Fruit fly (Drosophila melanogaster) whole organism, embryonic: ENCODE results near the gene CG5181.

Experiments
- Atf6 ChIP-seq: fragments of 200-800 bp; sonication (Bioruptor generic); IDR thresholded peaks from 2 replicates; pipeline ENCODE4 v1.3.6; 2022; ENCODE audit warnings: missing biosample characterization, missing genetic modification characterization
- B-H1 ChIP-seq: fragments of 200-800 bp; sonication (Bioruptor generic); IDR thresholded peaks from 3 replicates; pipeline ENCODE4 v1.3.6; 2022; ENCODE audit warnings: missing biosample characterization, missing genetic modification characterization
- B-H2 ChIP-seq: fragments of 200-800 bp; sonication (Bioruptor generic); optimal IDR thresholded peaks from 2 replicates; lab custom pipeline; 2018; ENCODE audit warnings: missing biosample characterization, mild to moderate bottlenecking, missing genetic modification characterization
- CG10366 ChIP-seq: fragments of 200-800 bp; sonication (Bioruptor generic); IDR thresholded peaks from 2 replicates; pipeline ENCODE4 v1.3.6; 2022; ENCODE audit warnings: missing biosample characterization, missing genetic modification characterization
- CG11085 ChIP-seq: fragments of 200-800 bp; sonication (Bioruptor generic); IDR thresholded peaks from 2 replicates; pipeline ENCODE4 v1.3.6; 2022; ENCODE audit warnings: missing biosample characterization, missing genetic modification characterization
- CG11398 ChIP-seq: fragments of 200-800 bp; sonication (Bioruptor generic); optimal IDR thresholded peaks from 2 replicates; lab custom pipeline; 2016; ENCODE audit warnings: missing biosample characterization, missing genetic modification characterization
- CG11504 ChIP-seq: fragments of 200-800 bp; sonication (Bioruptor generic); optimal IDR thresholded peaks from 3 replicates; lab custom pipeline; 2019; ENCODE audit warnings: missing biosample characterization, mild to moderate bottlenecking, missing genetic modification characterization, moderate library complexity
- CG11695 ChIP-seq: fragments of 200-800 bp; sonication (Bioruptor generic); IDR thresholded peaks from 3 replicates; pipeline ENCODE4 v1.3.6; 2022; ENCODE audit warnings: missing biosample characterization, missing genetic modification characterization
- CG12155 ChIP-seq: fragments of 200-800 bp; sonication (Bioruptor generic); optimal IDR thresholded peaks from 3 replicates; lab custom pipeline; 2016; ENCODE audit warnings: missing biosample characterization, missing genetic modification characterization
- CG12391 ChIP-seq: fragments of 200-800 bp; sonication (Bioruptor generic); optimal IDR thresholded peaks from 3 replicates; lab custom pipeline; 2018; ENCODE audit warnings: missing biosample characterization, mild to moderate bottlenecking, missing genetic modification characterization, moderate library complexity
- CG13424 ChIP-seq: fragments of 200-800 bp; sonication (Bioruptor generic); optimal IDR thresholded peaks from 2 replicates; lab custom pipeline; 2019; ENCODE audit warnings: missing biosample characterization, mild to moderate bottlenecking, missing genetic modification characterization, moderate library complexity
- CG13624 ChIP-seq: fragments of 200-800 bp; sonication (Bioruptor generic); optimal IDR thresholded peaks from 2 replicates; lab custom pipeline; 2016; ENCODE audit warnings: missing biosample characterization, missing genetic modification characterization
- CG14014 ChIP-seq: fragments of 200-800 bp; sonication (Bioruptor generic); IDR thresholded peaks from 2 replicates; pipeline ENCODE4 v1.3.6; 2022; ENCODE audit warnings: missing biosample characterization, missing genetic modification characterization
- CG14050 ChIP-seq: fragments of 200-800 bp; sonication (Bioruptor generic); IDR thresholded peaks from 3 replicates; pipeline ENCODE4 v1.3.6; 2022; ENCODE audit warnings: missing biosample characterization, missing genetic modification characterization
- CG16815 ChIP-seq: fragments of 200-800 bp; sonication (Bioruptor generic); optimal IDR thresholded peaks from 3 replicates; lab custom pipeline; 2017; ENCODE audit warnings: missing biosample characterization, mild to moderate bottlenecking, missing genetic modification characterization
- CG18619 ChIP-seq: fragments of 200-800 bp; sonication (Bioruptor generic); optimal IDR thresholded peaks from 3 replicates; lab custom pipeline; 2017; ENCODE audit warnings: missing biosample characterization, mild to moderate bottlenecking, missing genetic modification characterization
- CG6765 ChIP-seq: fragments of 200-800 bp; sonication (Bioruptor generic); optimal IDR thresholded peaks from 3 replicates; lab custom pipeline; 2017; ENCODE audit warnings: missing biosample characterization, mild to moderate bottlenecking, missing genetic modification characterization
- CG7372 ChIP-seq: fragments of 200-800 bp; sonication (Bioruptor generic); IDR thresholded peaks from 2 replicates; pipeline ENCODE4 v1.3.6; 2022; ENCODE audit warnings: missing biosample characterization, missing genetic modification characterization
- CG8089 ChIP-seq: fragments of 200-800 bp; sonication (Bioruptor generic); optimal IDR thresholded peaks from 3 replicates; lab custom pipeline; 2016; ENCODE audit warnings: missing biosample characterization, missing genetic modification characterization
- CG9437 ChIP-seq: fragments of 200-800 bp; sonication (Bioruptor generic); optimal IDR thresholded peaks from 2 replicates; lab custom pipeline; 2018; ENCODE audit warnings: missing biosample characterization, mild to moderate bottlenecking, missing genetic modification characterization
- CoRest ChIP-seq: fragments of 200-800 bp; sonication (Bioruptor generic); optimal IDR thresholded peaks from 3 replicates; lab custom pipeline; 2018; ENCODE audit warnings: missing biosample characterization, mild to moderate bottlenecking, missing genetic modification characterization, moderate library complexity
- D19A ChIP-seq: fragments of 200-800 bp; optimal IDR thresholded peaks from 3 replicates; lab custom pipeline; 2019; ENCODE audit warnings: missing biosample characterization, mild to moderate bottlenecking, missing genetic modification characterization, moderate library complexity
- Dbx ChIP-seq: fragments of 200-800 bp; sonication (Bioruptor generic); IDR thresholded peaks from 3 replicates; pipeline ENCODE4 v1.3.6; 2022; ENCODE audit warnings: missing biosample characterization, missing genetic modification characterization
- Dek ChIP-seq: fragments of 200-800 bp; sonication (Bioruptor generic); optimal IDR thresholded peaks from 3 replicates; lab custom pipeline; 2019; ENCODE audit warnings: missing biosample characterization, mild to moderate bottlenecking, missing genetic modification characterization, moderate library complexity
- Hr51 ChIP-seq, 2 experiments: fragments of 200-800 bp; sonication (Bioruptor generic); optimal IDR thresholded peaks; 2 replicates in 1 of 2; 3 replicates in 1 of 2; lab custom pipeline; 2016 to 2018; ENCODE audit warnings: missing biosample characterization in 2 of 2, missing genetic modification characterization in 2 of 2, mild to moderate bottlenecking in 1 of 2, moderate library complexity in 1 of 2
- Lim3 ChIP-seq: fragments of 200-800 bp; sonication (Bioruptor generic); IDR thresholded peaks from 2 replicates; pipeline ENCODE4 v1.3.6; 2022; ENCODE audit warnings: missing biosample characterization, missing genetic modification characterization
- Lpt ChIP-seq: fragments of >200 bp; optimal IDR thresholded peaks from 2 replicates; lab custom pipeline; 2018; ENCODE audit warnings: missing biosample characterization, missing genetic modification characterization
- Mrtf ChIP-seq: fragments of 200-800 bp; sonication (Bioruptor generic); IDR thresholded peaks from 3 replicates; pipeline ENCODE4 v1.3.6; 2022; ENCODE audit warnings: missing biosample characterization, missing genetic modification characterization
- NFAT ChIP-seq: fragments of 200-800 bp; sonication (Bioruptor generic); IDR thresholded peaks from 2 replicates; pipeline ENCODE4 v1.3.6; 2022; ENCODE audit warnings: missing biosample characterization, missing genetic modification characterization
- Nf-YC ChIP-seq: fragments of 200-800 bp; optimal IDR thresholded peaks from 3 replicates; lab custom pipeline; 2019; ENCODE audit warnings: missing biosample characterization, mild to moderate bottlenecking, missing genetic modification characterization, moderate library complexity
- NfI ChIP-seq: fragments of 200-800 bp; sonication (Bioruptor generic); optimal IDR thresholded peaks from 3 replicates; lab custom pipeline; 2018; ENCODE audit warnings: missing biosample characterization, mild to moderate bottlenecking, missing genetic modification characterization, moderate library complexity
- Poxn ChIP-seq: fragments of 200-800 bp; sonication (Bioruptor generic); IDR thresholded peaks from 2 replicates; pipeline ENCODE4 v1.3.6; 2022; ENCODE audit warnings: missing biosample characterization, missing genetic modification characterization
- Ptx1 ChIP-seq: fragments of 200-800 bp; sonication (Bioruptor generic); IDR thresholded peaks from 2 replicates; pipeline ENCODE4 v1.3.6; 2022; ENCODE audit warnings: missing biosample characterization, missing genetic modification characterization
- Rfx ChIP-seq: fragments of 200-800 bp; sonication (Bioruptor generic); IDR thresholded peaks from 2 replicates; pipeline ENCODE4 v1.3.6; 2022; ENCODE audit warnings: missing biosample characterization, missing genetic modification characterization
- Sox100B ChIP-seq: fragments of 200-800 bp; sonication (Bioruptor generic); optimal IDR thresholded peaks from 3 replicates; lab custom pipeline; 2018; ENCODE audit warnings: missing biosample characterization, mild to moderate bottlenecking, missing genetic modification characterization
- bcd ChIP-seq: fragments of 200-800 bp; sonication (Bioruptor generic); optimal IDR thresholded peaks from 2 replicates; lab custom pipeline; 2017; ENCODE audit warnings: missing biosample characterization, mild to moderate bottlenecking, missing genetic modification characterization
- dpn ChIP-seq, 2 experiments: fragments of 200-800 bp; sonication (Bioruptor generic); optimal IDR thresholded peaks; 3 replicates each; lab custom pipeline; 2016; ENCODE audit warnings: missing biosample characterization in 2 of 2, missing genetic modification characterization in 2 of 2
- ewg ChIP-seq: fragments of 200-800 bp; sonication (Bioruptor generic); optimal IDR thresholded peaks from 3 replicates; lab custom pipeline; 2017; ENCODE audit warnings: mild to moderate bottlenecking, missing biosample characterization, missing genetic modification reagents, missing genetic modification characterization
- gem ChIP-seq: fragments of 200-800 bp; sonication (Bioruptor generic); optimal IDR thresholded peaks from 2 replicates; lab custom pipeline; 2019; ENCODE audit warnings: missing biosample characterization, mild to moderate bottlenecking, missing genetic modification characterization, moderate library complexity
- gsb ChIP-seq: fragments of 200-800 bp; sonication (Bioruptor generic); IDR thresholded peaks from 2 replicates; pipeline ENCODE4 v1.3.6; 2022; ENCODE audit warnings: missing biosample characterization, missing genetic modification characterization
- ind ChIP-seq: fragments of 200-800 bp; sonication (Bioruptor generic); optimal IDR thresholded peaks from 3 replicates; lab custom pipeline; 2016; ENCODE audit warnings: missing biosample characterization, missing genetic modification characterization
- knrl ChIP-seq: fragments of 200-800 bp; sonication (Bioruptor generic); IDR thresholded peaks from 3 replicates; pipeline ENCODE4 v1.3.6; 2022; ENCODE audit warnings: missing biosample characterization, missing genetic modification characterization; ENCODE audit not compliant: partially characterized antibody
- lab ChIP-seq: fragments of 200-800 bp; sonication (Bioruptor generic); optimal IDR thresholded peaks from 3 replicates; lab custom pipeline; 2017; ENCODE audit warnings: missing biosample characterization, missing genetic modification characterization, mild to moderate bottlenecking, moderate library complexity, missing genetic modification reagents
- luna ChIP-seq: fragments of 200-800 bp; sonication (Bioruptor generic); optimal IDR thresholded peaks from 2 replicates; lab custom pipeline; 2016; ENCODE audit warnings: missing biosample characterization, missing genetic modification characterization
- mam ChIP-seq: fragments of 200-800 bp; sonication (Bioruptor generic); optimal IDR thresholded peaks from 3 replicates; lab custom pipeline; 2016; ENCODE audit warnings: missing biosample characterization, missing genetic modification characterization
- odd ChIP-seq: fragments of 200-800 bp; sonication (Bioruptor generic); optimal IDR thresholded peaks from 2 replicates; lab custom pipeline; 2017; ENCODE audit warnings: missing biosample characterization, mild to moderate bottlenecking, missing genetic modification characterization
- rib ChIP-seq: fragments of 200-800 bp; sonication (Bioruptor generic); IDR thresholded peaks from 2 replicates; pipeline ENCODE4 v1.3.6; 2022; ENCODE audit warnings: missing biosample characterization, missing genetic modification characterization
- tin ChIP-seq: fragments of 200-800 bp; sonication (Bioruptor generic); optimal IDR thresholded peaks from 3 replicates; lab custom pipeline; 2016; ENCODE audit warnings: missing biosample characterization, missing genetic modification characterization
- ttk ChIP-seq: fragments of 200-800 bp; sonication (Bioruptor generic); IDR thresholded peaks from 2 replicates; pipeline ENCODE4 v2.1.2; 2022; ENCODE audit warnings: missing biosample characterization, missing genetic modification characterization
- vvl ChIP-seq: fragments of 200-800 bp; sonication (Bioruptor generic); IDR thresholded peaks from 2 replicates; pipeline ENCODE4 v1.3.6; 2022; ENCODE audit warnings: missing biosample characterization, missing genetic modification characterization
- zf30C ChIP-seq: fragments of 200-800 bp; sonication (Bioruptor generic); optimal IDR thresholded peaks from 3 replicates; lab custom pipeline; 2018; ENCODE audit warnings: missing biosample characterization, mild to moderate bottlenecking, missing genetic modification characterization

CG5181 gene

DNA sequence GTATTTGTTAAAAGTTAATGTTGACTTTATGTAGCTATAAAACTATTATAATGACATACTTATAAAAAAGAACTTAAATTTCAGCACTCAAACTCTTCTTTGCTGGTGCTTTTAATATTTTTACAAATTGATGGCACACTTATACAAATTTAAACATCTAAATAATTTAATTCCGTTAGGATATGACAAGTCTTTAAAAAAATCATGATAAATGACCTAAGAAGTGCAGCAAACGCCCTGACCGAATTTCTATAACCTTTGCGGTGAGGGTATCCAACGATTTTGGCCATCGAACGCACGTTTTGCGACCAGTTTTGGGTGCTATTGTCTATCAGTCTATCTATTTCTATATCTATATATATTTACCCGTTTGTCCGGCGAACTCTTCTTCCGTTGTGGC, 33.3 kb upstream of the CG5181 start:
- TF ChIP-seq CG11398 (GFP tag; lab: Kevin White, UChicago) (no peak), CG18619 (peak; percentile 31), Rfx (GFP tag; lab: Robert Waterston, UW) (peak; percentile 81), rib (GFP tag; lab: Robert Waterston, UW) (no peak), CG12155 (GFP tag; lab: Kevin White, UChicago) (peak; percentile 23), CG6765 (GFP tag; lab: Kevin White, UChicago) (peak; percentile 4), CG12391 (tag; lab: Kevin White, UChicago) (peak; percentile 38), NfI (GFP tag; lab: Kevin White, UChicago) (peak; percentile 39), zf30C (GFP tag; lab: Kevin White, UChicago) (no peak), mam (GFP tag; lab: Kevin White, UChicago) (peak; percentile 28), CG9437 (peak; percentile 45), odd (peak; percentile 27), CG10366 (GFP tag; lab: Robert Waterston, UW) (peak; percentile 25; the same call in 1 of the 2 replicates), vvl (peak; percentile 44; the same call in 1 of the 2 replicates), ttk (no peak), CG11085 (GFP tag; lab: Robert Waterston, UW) (peak; percentile 35; the same call in 1 of the 2 replicates), lab (GFP tag; lab: Kevin White, UChicago) (peak; percentile 46), ind (GFP tag; lab: Kevin White, UChicago) (peak; percentile 4), CG14014 (GFP tag; lab: Robert Waterston, UW) (peak; percentile 68), gsb (GFP tag; lab: Robert Waterston, UW) (0 out of 2 replicates have a peak, but pooled peaks have one; percentile 36), Lim3 (GFP tag; lab: Robert Waterston, UW) (no peak), dpn (GFP tag; optimal IDR thresholded peaks at IDR 0.05; lab: Kevin White, UChicago) (peak in 1 of 2 experiments; percentile 1), D19A (peak; percentile 17), tin (peak; percentile 15), Hr51 (GFP tag; optimal IDR thresholded peaks at IDR 0.05; lab: Kevin White, UChicago) (peak in 1 of 2 experiments; percentile 46), NFAT (GFP tag; lab: Robert Waterston, UW) (peak; percentile 45), CoRest (tag; lab: Kevin White, UChicago) (peak; percentile 58), gem (tag; lab: Kevin White, UChicago) (peak; percentile 68), Dek (tag; lab: Kevin White, UChicago) (peak; percentile 42), CG11695 (GFP tag; lab: Robert Waterston, UW) (peak; percentile 49; the same call in 1 of the 3 replicates), Poxn (GFP tag; lab: Robert Waterston, UW) (0 out of 2 replicates have a peak, but pooled peaks have one; percentile 12), CG7372 (peak; percentile 61; the same call in 1 of the 2 replicates), CG16815 (no peak), Dbx (GFP tag; lab: Robert Waterston, UW) (peak; percentile 48; the same call in 1 of the 3 replicates), bcd (GFP tag; lab: Kevin White, UChicago) (peak; percentile 39), Ptx1 (GFP tag; lab: Robert Waterston, UW) (peak; percentile 46), Mrtf (GFP tag; lab: Robert Waterston, UW) (no peak), ewg (GFP tag; lab: Kevin White, UChicago) (no peak), Lpt (GFP tag; lab: Kevin White, UChicago) (no peak), CG13624 (GFP tag; lab: Kevin White, UChicago) (peak; percentile 15), B-H2 (GFP tag; lab: Kevin White, UChicago) (no peak), Sox100B (GFP tag; lab: Kevin White, UChicago) (peak; percentile 5), knrl (GFP tag; lab: Robert Waterston, UW) (no peak), Atf6 (GFP tag; lab: Robert Waterston, UW) (peak; percentile 55; the same call in 1 of the 2 replicates), CG8089 (no peak), CG14050 (GFP tag; lab: Robert Waterston, UW) (0 out of 3 replicates have a peak, but pooled peaks have one; percentile 10), Nf-YC (tag; lab: Kevin White, UChicago) (peak; percentile 29), CG11504 (tag; lab: Kevin White, UChicago) (peak; percentile 49), CG13424 (tag; lab: Kevin White, UChicago) (peak; percentile 24), B-H1 (peak; percentile 13; the same call in 1 of the 3 replicates), luna (GFP tag; lab: Kevin White, UChicago) (no peak)
